Fruit fly (Drosophila melanogaster) whole organism, prepupa: ENCODE results near the gene Chchd2.

Experiments
- CG34406 ChIP-seq: fragments of 200-800 bp; sonication (Bioruptor generic); optimal IDR thresholded peaks from 3 replicates; lab custom pipeline; 2016; ENCODE audit warnings: missing biosample characterization, missing genetic modification characterization
- CG3919 ChIP-seq: fragments of 200-800 bp; sonication (Bioruptor generic); optimal IDR thresholded peaks from 3 replicates; lab custom pipeline; 2016; ENCODE audit warnings: missing biosample characterization, missing genetic modification characterization
- CG6276 ChIP-seq: fragments of 200-800 bp; sonication (Bioruptor generic); optimal IDR thresholded peaks from 2 replicates; lab custom pipeline; 2017; ENCODE audit warnings: missing biosample characterization, mild to moderate bottlenecking, missing genetic modification characterization
- CG8119 ChIP-seq: fragments of 200-800 bp; sonication (Bioruptor generic); IDR thresholded peaks from 3 replicates; pipeline ENCODE4 v1.3.6; 2022; ENCODE audit warnings: missing biosample characterization, missing genetic modification characterization
- Eip93F ChIP-seq: fragments of 200-800 bp; sonication (Bioruptor generic); optimal IDR thresholded peaks from 2 replicates; lab custom pipeline; 2016; ENCODE audit warnings: missing biosample characterization, mild to moderate bottlenecking, missing genetic modification characterization
- Ets96B ChIP-seq: fragments of 200-800 bp; optimal IDR thresholded peaks from 2 replicates; lab custom pipeline; 2019; ENCODE audit warnings: missing biosample characterization, mild to moderate bottlenecking, missing genetic modification characterization, moderate library complexity
- eg ChIP-seq: fragments of 200-800 bp; sonication (Bioruptor generic); IDR thresholded peaks from 3 replicates; pipeline ENCODE4 v1.3.6; 2022; ENCODE audit warnings: missing biosample characterization, missing genetic modification characterization
- lz ChIP-seq: fragments of 200-800 bp; sonication (Bioruptor generic); optimal IDR thresholded peaks from 3 replicates; lab custom pipeline; 2016; ENCODE audit warnings: missing biosample characterization, missing genetic modification characterization
- salr ChIP-seq, 2 experiments: fragments of 200-800 bp; sonication (Bioruptor generic); optimal IDR thresholded peaks; 3 replicates each; lab custom pipeline; 2016 to 2018; ENCODE audit warnings: missing biosample characterization in 2 of 2, missing genetic modification characterization in 2 of 2, mild to moderate bottlenecking in 1 of 2
- svp ChIP-seq: fragments of 200-800 bp; sonication (Bioruptor generic); peaks from one replicate; lab custom pipeline; 2016; ENCODE audit warnings: missing biosample characterization, missing genetic modification characterization

The Chchd2 gene

DNA sequence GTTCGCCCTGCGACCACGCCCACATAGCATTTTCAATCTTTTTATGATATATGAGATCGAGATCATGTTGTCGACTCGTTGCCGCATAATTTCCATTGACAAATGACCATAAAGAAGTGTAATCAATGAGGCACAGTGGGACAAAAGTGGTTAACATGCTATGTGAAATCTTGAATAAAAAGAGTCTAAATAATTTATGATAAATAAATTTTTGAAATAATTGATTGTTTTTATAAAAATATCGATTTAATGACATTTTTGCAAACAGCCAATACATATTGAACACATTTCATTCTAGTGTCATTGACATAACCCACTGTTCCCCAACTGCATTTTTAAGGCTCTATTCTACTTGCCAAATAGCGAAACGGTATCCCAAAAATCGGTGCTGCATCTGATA lies 38.7 kb downstream of the Chchd2 start (continued):
- peak; percentile 66 for TF ChIP-seq CG8119
- TF ChIP-seq CG34406 (GFP tag; lab: Kevin White, UChicago) = peak; percentile 58
- peak; percentile 30 for TF ChIP-seq CG6276 (GFP tag; lab: Kevin White, UChicago)
- TF ChIP-seq Ets96B (tag; lab: Kevin White, UChicago) = no peak
- TF ChIP-seq lz (GFP tag; lab: Kevin White, UChicago) = peak; percentile 2
- peak; percentile 46 for TF ChIP-seq CG3919 (GFP tag; lab: Kevin White, UChicago)
- peak; percentile 77 for TF ChIP-seq eg (GFP tag; lab: Robert Waterston, UW)

dm6 chrX:17188167-17188566 lies 39.4 kb downstream of the Chchd2 start:
- no peak for TF ChIP-seq salr (GFP tag; optimal IDR thresholded peaks at IDR 0.05; lab: Kevin White, UChicago)
- no peak for TF ChIP-seq Eip93F (GFP tag; lab: Kevin White, UChicago)
- peak; percentile 63 for TF ChIP-seq svp
